Worm (Caenorhabditis elegans) whole organism, midembryonic: Measurements from ENCODE around the gene B0496.11.
A peak's percentile ranks its signal among the peaks of the same experiment; 100 is the strongest.

ENCODE experiments used
- T22C8.4 ChIP-seq: fragments of 200-800 bp; sonication (Bioruptor generic); IDR thresholded peaks from 2 replicates; pipeline ENCODE4 v1.3.6; 2022; ENCODE audit warnings: missing genetic modification characterization, missing compliant biosample characterization
- cog-1 ChIP-seq: sonication (generic microtip); optimal IDR thresholded peaks from 2 replicates; lab custom pipeline; 2016; ENCODE audit warnings: missing genetic modification characterization, missing compliant biosample characterization
- flt-1 ChIP-seq: fragments of 200-800 bp; sonication (Bioruptor generic); IDR thresholded peaks from 2 replicates; pipeline ENCODE4 v1.3.6; 2022; ENCODE audit warnings: missing genetic modification characterization, missing compliant biosample characterization
- klf-2 ChIP-seq: fragments of 200-800 bp; sonication (Bioruptor generic); conservative IDR thresholded peaks from 2 replicates; pipeline ENCODE4 v1.3.6; 2022; ENCODE audit warnings: missing genetic modification reagents, missing genetic modification characterization, missing compliant biosample characterization
- med-1 ChIP-seq: sonication (generic microtip); optimal IDR thresholded peaks from 2 replicates; lab custom pipeline; 2017; ENCODE audit warnings: missing genetic modification characterization, mild to moderate bottlenecking, missing compliant biosample characterization, antibody characterized with exemption, missing genetic modification reagents; ENCODE audit not compliant: insufficient read depth
- ref-1 ChIP-seq: fragments of 200-800 bp; sonication (Bioruptor generic); conservative IDR thresholded peaks from 2 replicates; pipeline ENCODE4 v1.3.6; 2022; ENCODE audit warnings: missing genetic modification reagents, missing genetic modification characterization, missing compliant biosample characterization
- tab-1 ChIP-seq: fragments of 200-800 bp; sonication (Bioruptor generic); IDR thresholded peaks from 2 replicates; pipeline ENCODE4 v1.3.6; 2022; ENCODE audit warnings: missing genetic modification characterization, missing compliant biosample characterization
- ztf-23 ChIP-seq: fragments of 200-800 bp; sonication (Bioruptor generic); IDR thresholded peaks from 2 replicates; pipeline ENCODE4 v1.3.6; 2022; ENCODE audit warnings: missing genetic modification reagents, missing genetic modification characterization, missing compliant biosample characterization
- ztf-29 ChIP-seq: fragments of 200-800 bp; sonication (Bioruptor generic); IDR thresholded peaks from 2 replicates; pipeline ENCODE4 v1.3.6; 2022; ENCODE audit warnings: missing genetic modification reagents, missing genetic modification characterization, missing compliant biosample characterization

The B0496.11 gene

DNA sequence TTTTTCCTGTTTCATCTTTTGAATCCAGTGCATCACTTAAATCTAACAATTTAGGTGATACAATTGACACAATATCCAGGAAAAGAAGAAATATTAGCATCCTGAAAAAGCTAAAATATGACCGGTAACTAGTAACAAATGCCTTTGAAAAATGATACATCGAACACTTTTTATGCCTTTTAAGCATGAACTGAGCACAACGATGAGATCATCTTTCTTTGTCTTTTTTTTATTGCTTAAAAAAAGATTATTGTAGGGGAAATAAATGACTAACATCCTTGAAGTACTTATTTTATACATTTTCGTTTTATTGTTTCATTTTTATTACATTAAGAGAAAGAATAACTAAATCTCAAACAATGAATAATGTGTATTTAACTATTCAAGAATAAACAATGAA lies 32.1 kb upstream of the B0496.11 start, which contains the start of gene F13B6.3:
F13B6.3 (minus strand) TSS at position 101 of the 400 bp plus-strand sequence.
- TF ChIP-seq flt-1 (GFP tag; lab: Robert Waterston, UW) (no peak), klf-2 (no peak), ref-1 (no peak), ztf-23 (GFP tag; lab: Robert Waterston, UW) (no peak), T22C8.4 (GFP tag; lab: Robert Waterston, UW) (no peak), ztf-29 (GFP tag; lab: Robert Waterston, UW) (no peak), tab-1 (GFP tag; lab: Robert Waterston, UW) (no peak), med-1 (no peak), cog-1 (tag; lab: Kevin White, UChicago) (no peak)

DNA sequence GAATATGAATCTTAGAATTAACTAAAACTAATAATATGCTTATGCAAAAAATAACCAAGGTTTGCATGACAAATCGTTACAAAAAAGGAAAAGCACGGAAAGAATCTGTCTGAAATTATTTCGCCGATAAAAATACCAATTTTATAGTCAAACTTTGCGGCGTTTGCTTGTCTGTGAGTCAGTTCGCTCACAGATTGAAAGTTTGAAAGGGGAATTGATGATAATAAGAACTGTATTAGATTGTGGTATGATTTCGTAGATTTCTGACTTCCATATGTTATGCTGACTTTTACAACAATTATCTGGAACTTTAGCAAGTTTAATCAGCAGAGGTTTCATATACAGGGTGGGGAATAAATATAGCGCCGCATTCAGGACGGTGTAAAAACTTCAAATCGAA lies 26.5 kb upstream of the B0496.11 start, which contains the start of gene F13B6.2:
F13B6.2 (minus strand) TSS at position 101 of the 400 bp plus-strand sequence.
- no peak for TF ChIP-seq ztf-29 (GFP tag; lab: Robert Waterston, UW)
- TF ChIP-seq ztf-23 (GFP tag; lab: Robert Waterston, UW): no peak
- no peak for TF ChIP-seq klf-2
- TF ChIP-seq cog-1 (tag; lab: Kevin White, UChicago): no peak
- no peak for TF ChIP-seq tab-1 (GFP tag; lab: Robert Waterston, UW)
- TF ChIP-seq med-1: no peak
- TF ChIP-seq flt-1 (GFP tag; lab: Robert Waterston, UW): no peak
- no peak for TF ChIP-seq ref-1
- TF ChIP-seq T22C8.4 (GFP tag; lab: Robert Waterston, UW): no peak

DNA sequence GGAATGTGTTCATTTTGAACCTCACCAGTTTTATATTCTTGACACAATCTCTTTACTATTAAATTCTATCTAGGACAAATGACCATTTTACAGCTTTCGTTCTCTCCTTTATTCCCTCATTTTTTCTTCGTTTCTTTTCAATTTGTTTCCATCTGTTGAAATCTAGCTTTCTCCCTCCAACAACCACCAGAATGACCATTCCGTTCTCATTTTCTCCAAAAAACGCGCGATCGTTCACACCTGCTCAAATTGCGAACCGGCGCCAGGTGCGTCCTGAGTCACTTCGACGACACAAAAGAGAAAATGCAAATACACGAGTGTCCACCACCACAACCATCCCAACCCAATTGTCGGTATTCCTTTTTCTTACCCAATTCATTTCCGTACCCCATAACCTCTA lies 22.5 kb upstream of the B0496.11 start, which contains the start of gene F13B6.1:
F13B6.1 (plus strand) TSS at position 301 of the 400 bp plus-strand sequence.
- no peak for TF ChIP-seq flt-1 (GFP tag; lab: Robert Waterston, UW)
- no peak for TF ChIP-seq T22C8.4 (GFP tag; lab: Robert Waterston, UW)
- TF ChIP-seq ztf-29 (GFP tag; lab: Robert Waterston, UW): no peak
- TF ChIP-seq med-1: no peak
- TF ChIP-seq klf-2: no peak
- no peak for TF ChIP-seq ref-1
- TF ChIP-seq cog-1 (tag; lab: Kevin White, UChicago): no peak

DNA sequence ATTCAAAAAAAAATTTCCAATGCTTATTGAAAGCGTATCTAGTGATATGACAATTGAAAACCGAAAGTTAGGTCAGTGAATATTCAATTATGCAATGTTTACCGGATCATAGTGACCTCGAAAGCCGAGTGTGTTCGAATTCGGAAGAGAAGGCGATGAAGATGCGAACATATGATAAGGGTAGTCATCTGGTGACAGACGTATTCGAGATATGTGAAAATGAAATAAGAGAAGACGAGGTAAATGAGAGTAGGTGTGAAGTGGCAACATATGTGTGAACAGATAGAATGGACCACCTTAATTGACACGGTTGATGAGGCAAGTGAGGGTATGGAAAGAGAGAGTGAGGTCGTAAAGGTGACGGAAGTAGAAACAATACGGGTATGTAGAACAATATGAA lies 21.1 kb upstream of the B0496.11 start:
- TF ChIP-seq med-1 (no peak), ztf-29 (GFP tag; lab: Robert Waterston, UW) (peak; percentile 5; the same call in 1 of the 2 replicates), klf-2 (no peak)

- TF ChIP-seq ztf-23 (GFP tag; lab: Robert Waterston, UW): no peak
- no peak for TF ChIP-seq T22C8.4 (GFP tag; lab: Robert Waterston, UW)
- TF ChIP-seq med-1: no peak
- no peak for TF ChIP-seq flt-1 (GFP tag; lab: Robert Waterston, UW)
- no peak for TF ChIP-seq ztf-29 (GFP tag; lab: Robert Waterston, UW)
- no peak for TF ChIP-seq klf-2
- no peak for TF ChIP-seq cog-1 (tag; lab: Kevin White, UChicago)
- no peak for TF ChIP-seq tab-1 (GFP tag; lab: Robert Waterston, UW)
- TF ChIP-seq ref-1: no peak
Observed at ce11 chrIV:7453661-7454159, 20.0 kb upstream of the B0496.11 start.

ce11 chrIV:7451345-7451744 lies 17.6 kb upstream of the B0496.11 start, which contains the start of gene tes-1:
TSS of gene tes-1 (minus strand) at chrIV:7451445.
- TF ChIP-seq cog-1 (tag; lab: Kevin White, UChicago) (no peak), tab-1 (GFP tag; lab: Robert Waterston, UW) (no peak), flt-1 (GFP tag; lab: Robert Waterston, UW) (no peak), med-1 (no peak), ref-1 (no peak), ztf-29 (GFP tag; lab: Robert Waterston, UW) (no peak), ztf-23 (GFP tag; lab: Robert Waterston, UW) (no peak), klf-2 (no peak), T22C8.4 (GFP tag; lab: Robert Waterston, UW) (no peak)

- TF ChIP-seq klf-2 (no peak), cog-1 (tag; lab: Kevin White, UChicago) (no peak), med-1 (no peak), tab-1 (GFP tag; lab: Robert Waterston, UW) (no peak)
Observed at ce11 chrIV:7447556-7447955, 13.8 kb upstream of the B0496.11 start, which contains the start of gene B0496.2. TSS of gene B0496.2 (plus strand) at chrIV:7447856.

DNA sequence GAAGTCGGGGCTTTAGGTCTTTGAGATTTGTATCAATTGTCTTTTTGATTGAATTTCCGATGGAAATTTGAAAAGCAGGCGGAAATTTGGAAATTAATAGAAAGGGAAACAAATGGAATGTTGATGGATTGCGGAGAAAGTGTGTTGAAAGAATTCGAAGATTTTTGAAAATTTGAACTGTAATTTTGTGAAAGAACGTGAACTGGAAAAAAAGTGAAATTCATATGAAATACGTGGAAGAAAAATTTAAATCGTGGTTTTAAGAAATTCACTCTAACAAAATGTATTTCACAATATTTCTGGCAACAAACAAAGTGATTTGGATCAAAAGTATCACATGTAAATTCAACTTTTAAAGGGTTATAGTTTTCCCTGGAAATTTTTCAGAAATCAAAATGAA lies 12.2 kb upstream of the B0496.11 start, which contains the start of gene B0496.1:
B0496.1 (plus strand) TSS at position 301 of the 400 bp plus-strand sequence.
- no peak for TF ChIP-seq tab-1 (GFP tag; lab: Robert Waterston, UW)
- no peak for TF ChIP-seq ztf-29 (GFP tag; lab: Robert Waterston, UW)
- TF ChIP-seq ztf-23 (GFP tag; lab: Robert Waterston, UW): no peak
- TF ChIP-seq flt-1 (GFP tag; lab: Robert Waterston, UW): no peak

ce11 chrIV:7445236-7445635 lies 11.5 kb upstream of the B0496.11 start, which contains the start of gene valv-1:
TSS of gene valv-1 (minus strand) at chrIV:7445336.
- no peak for TF ChIP-seq tab-1 (GFP tag; lab: Robert Waterston, UW)
- no peak for TF ChIP-seq T22C8.4 (GFP tag; lab: Robert Waterston, UW)
- TF ChIP-seq flt-1 (GFP tag; lab: Robert Waterston, UW): no peak
- no peak for TF ChIP-seq ztf-23 (GFP tag; lab: Robert Waterston, UW)
- no peak for TF ChIP-seq med-1
- no peak for TF ChIP-seq klf-2

- TF ChIP-seq flt-1 (GFP tag; lab: Robert Waterston, UW): 0 out of 2 replicates have a peak, but pooled peaks have one; percentile 37
Observed at ce11 chrIV:7440985-7441384, 7.2 kb upstream of the B0496.11 start.

DNA sequence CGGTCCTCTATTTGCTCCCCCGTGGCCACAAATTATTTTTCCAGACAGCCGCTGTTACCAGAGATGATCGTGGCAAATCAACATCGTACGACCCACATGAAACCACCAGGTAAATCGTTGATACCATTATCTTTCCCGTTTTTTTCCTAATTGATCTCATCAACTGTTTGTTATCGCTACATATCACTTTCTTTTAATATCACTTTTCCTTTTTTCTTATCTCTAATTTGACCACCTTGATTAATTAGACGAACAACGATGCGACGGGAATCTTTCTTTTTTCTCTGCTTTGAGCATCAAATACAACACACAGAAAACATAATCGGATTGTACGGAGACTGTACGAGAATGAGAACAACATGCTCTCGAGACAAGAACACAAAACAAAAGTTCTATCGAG lies 6.5 kb upstream of the B0496.11 start:
- TF ChIP-seq ztf-29 (GFP tag; lab: Robert Waterston, UW) (no peak), T22C8.4 (GFP tag; lab: Robert Waterston, UW) (no peak), klf-2 (no peak), ztf-23 (GFP tag; lab: Robert Waterston, UW) (no peak), ref-1 (no peak), med-1 (no peak), cog-1 (tag; lab: Kevin White, UChicago) (no peak), tab-1 (GFP tag; lab: Robert Waterston, UW) (no peak), flt-1 (GFP tag; lab: Robert Waterston, UW) (no peak)
